Worm (Caenorhabditis elegans) whole organism, mixed stage, embryonic: ENCODE measurements around the gene ldp-1.

Experiments
- nhr-12 ChIP-seq: fragments of 150-350 bp; optimal IDR thresholded peaks from 2 replicates; lab custom pipeline; 2014; ENCODE audit warnings: missing biosample characterization, missing genetic modification characterization
- nhr-28 ChIP-seq: fragments of 150-350 bp; optimal IDR thresholded peaks from 2 replicates; lab custom pipeline; 2014; ENCODE audit warnings: missing biosample characterization, missing genetic modification characterization

DNA sequence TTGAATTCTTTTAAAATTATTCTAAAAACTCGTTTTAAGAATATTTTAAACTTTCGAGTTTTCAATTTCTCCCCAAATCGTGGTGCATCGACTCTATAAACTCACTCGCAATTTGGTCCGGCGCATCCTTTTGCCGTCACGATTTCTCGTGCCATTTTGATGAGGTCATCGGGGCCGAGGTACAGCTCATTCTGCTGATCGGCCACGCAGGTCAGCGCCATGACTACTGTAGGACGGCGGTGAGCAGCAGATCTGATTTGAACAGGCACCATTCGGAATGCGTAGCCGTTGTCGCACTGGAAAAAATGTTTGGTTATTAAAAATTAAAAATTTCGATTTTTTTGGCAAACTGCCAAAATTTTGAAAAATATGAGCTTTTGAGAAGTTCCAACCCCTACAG is 5.3 kb downstream of the ldp-1 start:
- no peak for TF ChIP-seq nhr-12
- no peak for TF ChIP-seq nhr-28 (tag; lab: Kevin White, UChicago)
